Fruit fly (Drosophila melanogaster) whole organism, pupa: ENCODE data around the gene spag4.

Source experiments
- Snoo ChIP-seq: fragments of 200-800 bp; sonication (Bioruptor generic); optimal IDR thresholded peaks from 3 replicates; lab custom pipeline; 2017; ENCODE audit warnings: missing biosample characterization, mild to moderate bottlenecking, missing genetic modification characterization, inconsistent platforms
- fd96Ca ChIP-seq: fragments of 200-800 bp; sonication (Bioruptor generic); IDR thresholded peaks from 3 replicates; pipeline ENCODE4 v1.3.6; 2022; ENCODE audit warnings: missing biosample characterization, missing genetic modification characterization

dm6 chr2L:11586733-11587132, 24.8 kb downstream of the spag4 start, which contains the start of gene Mst33A:
- TF ChIP-seq fd96Ca (GFP tag; lab: Robert Waterston, UW), result no peak
- no peak for TF ChIP-seq Snoo (tag; lab: Kevin White, UChicago)
